Worm (Caenorhabditis elegans): ENCODE results near the gene pcyt-1.

DNA sequence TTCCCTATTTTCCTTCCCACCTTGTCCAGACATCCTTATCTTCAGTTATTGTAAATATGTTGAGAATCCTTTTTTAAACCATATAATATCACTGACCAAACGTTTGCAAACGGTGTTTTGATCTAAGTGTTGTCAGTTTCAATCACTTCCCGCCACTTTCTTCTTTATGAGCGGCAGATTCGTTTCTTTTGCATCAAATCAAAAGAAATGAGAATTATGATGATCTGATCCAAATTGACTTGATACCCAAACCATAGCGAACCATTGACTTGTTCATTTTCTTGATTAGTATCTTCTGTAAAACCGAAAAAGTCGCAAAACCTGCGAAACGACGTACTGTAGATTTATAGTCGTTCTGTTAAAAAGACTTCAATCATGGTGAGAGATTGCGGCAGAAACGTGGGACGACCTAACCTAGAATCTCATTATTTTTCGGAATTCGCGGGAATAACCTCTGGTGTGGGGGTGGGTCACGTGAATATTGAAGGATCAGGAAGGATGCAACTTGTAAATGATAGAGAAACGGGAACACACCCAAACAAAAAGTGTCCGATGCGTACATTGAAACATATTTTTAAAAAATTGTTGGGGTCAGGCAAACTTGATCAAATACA, 21.9 kb downstream of the pcyt-1 start:
- TF ChIP-seq ceh-82 (tag; optimal IDR thresholded peaks at IDR 0.05), result no peak
- no peak for TF ChIP-seq elt-3 (tag; optimal IDR thresholded peaks at IDR 0.05)
- TF ChIP-seq zag-1 (tag; optimal IDR thresholded peaks at IDR 0.05), result no peak
- no peak for TF ChIP-seq nhr-76 (tag; optimal IDR thresholded peaks at IDR 0.05)
- TF ChIP-seq sea-2 (GFP tag; optimal IDR thresholded peaks at IDR 0.05), result no peak
- TF ChIP-seq nhr-77 (tag; optimal IDR thresholded peaks at IDR 0.05), result no peak
